Fruit fly (Drosophila melanogaster) whole organism, embryonic: ENCODE results near the gene Vsx1.

Experiments used
- Atf-2 ChIP-seq: fragments of 200-800 bp; sonication (Bioruptor generic); optimal IDR thresholded peaks from 2 replicates; lab custom pipeline; 2016; ENCODE audit warnings: missing biosample characterization, missing genetic modification characterization
- CG10147 ChIP-seq: fragments of 200-800 bp; sonication (Bioruptor generic); optimal IDR thresholded peaks from 2 replicates; lab custom pipeline; 2019; ENCODE audit warnings: missing biosample characterization, mild to moderate bottlenecking, missing genetic modification characterization, moderate library complexity
- CG10366 ChIP-seq: fragments of 200-800 bp; sonication (Bioruptor generic); IDR thresholded peaks from 2 replicates; pipeline ENCODE4 v1.3.6; 2022; ENCODE audit warnings: missing biosample characterization, missing genetic modification characterization
- CG10431 ChIP-seq: fragments of 200-800 bp; sonication (Bioruptor generic); optimal IDR thresholded peaks from 3 replicates; lab custom pipeline; 2018; ENCODE audit warnings: missing biosample characterization, mild to moderate bottlenecking, missing genetic modification characterization
- CG10959 ChIP-seq: fragments of 200-800 bp; sonication (Bioruptor generic); IDR thresholded peaks from 2 replicates; pipeline ENCODE4 v1.3.6; 2022; ENCODE audit warnings: missing biosample characterization, missing genetic modification characterization
- CG11093 ChIP-seq: fragments of 200-800 bp; sonication (Bioruptor generic); IDR thresholded peaks from 3 replicates; pipeline ENCODE4 v1.3.6; 2022; ENCODE audit warnings: missing biosample characterization, missing genetic modification characterization
- CG12391 ChIP-seq: fragments of 200-800 bp; sonication (Bioruptor generic); optimal IDR thresholded peaks from 3 replicates; lab custom pipeline; 2018; ENCODE audit warnings: missing biosample characterization, mild to moderate bottlenecking, missing genetic modification characterization, moderate library complexity
- CG12942 ChIP-seq: fragments of 200-800 bp; sonication (Bioruptor generic); optimal IDR thresholded peaks from 3 replicates; lab custom pipeline; 2016; ENCODE audit warnings: missing biosample characterization, missing genetic modification characterization
- CG1647 ChIP-seq: fragments of 200-800 bp; sonication (Bioruptor generic); optimal IDR thresholded peaks from 3 replicates; lab custom pipeline; 2016; ENCODE audit warnings: missing biosample characterization, missing genetic modification characterization
- CG17328 ChIP-seq: fragments of 200-800 bp; sonication (Bioruptor generic); IDR thresholded peaks from 2 replicates; pipeline ENCODE4 v1.3.6; 2022; ENCODE audit warnings: missing biosample characterization, missing genetic modification characterization
- CG17612 ChIP-seq: fragments of 200-800 bp; sonication (Bioruptor generic); IDR thresholded peaks from 2 replicates; pipeline ENCODE4 v1.3.6; 2022; ENCODE audit warnings: missing biosample characterization, missing genetic modification characterization
- CG2129 ChIP-seq: fragments of 200-800 bp; sonication (Bioruptor generic); IDR thresholded peaks from 2 replicates; pipeline ENCODE4 v1.3.6; 2022; ENCODE audit warnings: missing biosample characterization, missing genetic modification characterization; ENCODE audit not compliant: partially characterized antibody
- CG2889 ChIP-seq: fragments of 200-800 bp; sonication (Bioruptor generic); IDR thresholded peaks from 3 replicates; pipeline ENCODE4 v1.3.6; 2022; ENCODE audit warnings: missing biosample characterization, missing genetic modification characterization
- CG32767 ChIP-seq: fragments of 200-800 bp; sonication (Bioruptor generic); IDR thresholded peaks from 2 replicates; pipeline ENCODE4 v1.3.6; 2022; ENCODE audit warnings: missing biosample characterization, missing genetic modification characterization
- CG32772 ChIP-seq: fragments of 200-800 bp; sonication (Bioruptor generic); IDR thresholded peaks from 2 replicates; pipeline ENCODE4 v1.3.6; 2022; ENCODE audit warnings: missing biosample characterization, missing genetic modification characterization
- CG3281 ChIP-seq: fragments of 200-800 bp; sonication (Bioruptor generic); optimal IDR thresholded peaks from 3 replicates; lab custom pipeline; 2017; ENCODE audit warnings: missing biosample characterization, mild to moderate bottlenecking, missing genetic modification characterization
- CG7372 ChIP-seq: fragments of 200-800 bp; sonication (Bioruptor generic); IDR thresholded peaks from 2 replicates; pipeline ENCODE4 v1.3.6; 2022; ENCODE audit warnings: missing biosample characterization, missing genetic modification characterization
- CG7556 ChIP-seq: fragments of 200-800 bp; sonication (Bioruptor generic); optimal IDR thresholded peaks from 2 replicates; lab custom pipeline; 2017; ENCODE audit warnings: missing biosample characterization, mild to moderate bottlenecking, missing genetic modification characterization
- CG8478 ChIP-seq: fragments of >200 bp; optimal IDR thresholded peaks from 2 replicates; lab custom pipeline; 2018
- CG9727 ChIP-seq: fragments of 200-800 bp; sonication (Bioruptor generic); optimal IDR thresholded peaks from 3 replicates; lab custom pipeline; 2017; ENCODE audit warnings: missing biosample characterization, mild to moderate bottlenecking, missing genetic modification characterization
- CG9817 ChIP-seq: fragments of 200-800 bp; sonication (Bioruptor generic); optimal IDR thresholded peaks from 2 replicates; lab custom pipeline; 2018; ENCODE audit warnings: missing biosample characterization, mild to moderate bottlenecking, missing genetic modification characterization, moderate library complexity
- Dip2 ChIP-seq: fragments of 200-800 bp; sonication (Bioruptor generic); IDR thresholded peaks from 2 replicates; pipeline ENCODE4 v1.3.6; 2022; ENCODE audit warnings: missing biosample characterization, missing genetic modification characterization
- H2.0 ChIP-seq: fragments of 200-800 bp; sonication (Bioruptor generic); IDR thresholded peaks from 2 replicates; pipeline ENCODE4 v1.3.6; 2022; ENCODE audit warnings: missing biosample characterization, missing genetic modification characterization
- HLH3B ChIP-seq: fragments of 200-800 bp; sonication (Bioruptor generic); IDR thresholded peaks from 2 replicates; pipeline ENCODE4 v1.3.6; 2022; ENCODE audit warnings: missing biosample characterization, missing genetic modification characterization
- Hmx ChIP-seq: fragments of 200-800 bp; sonication (Bioruptor generic); optimal IDR thresholded peaks from 2 replicates; lab custom pipeline; 2016; ENCODE audit warnings: missing biosample characterization, missing genetic modification characterization
- Hr39 ChIP-seq: fragments of >200 bp; optimal IDR thresholded peaks from 2 replicates; lab custom pipeline; 2017
- NC2β ChIP-seq: fragments of 200-800 bp; sonication (Bioruptor generic); optimal IDR thresholded peaks from 2 replicates; lab custom pipeline; 2016; ENCODE audit warnings: missing biosample characterization, missing genetic modification characterization
- abd-A ChIP-seq: fragments of 200-800 bp; sonication (Bioruptor generic); optimal IDR thresholded peaks from 3 replicates; lab custom pipeline; 2019; ENCODE audit warnings: missing biosample characterization, mild to moderate bottlenecking, missing genetic modification characterization, moderate library complexity
- ara ChIP-seq: fragments of 200-800 bp; sonication (Bioruptor generic); IDR thresholded peaks from 2 replicates; pipeline ENCODE4 v1.3.6; 2022; ENCODE audit warnings: missing biosample characterization, missing genetic modification characterization
- caup ChIP-seq: fragments of 200-800 bp; sonication (Bioruptor generic); optimal IDR thresholded peaks from 3 replicates; lab custom pipeline; 2017; ENCODE audit warnings: missing biosample characterization, mild to moderate bottlenecking, missing genetic modification characterization, moderate library complexity; ENCODE audit not compliant: severe bottlenecking
- da ChIP-seq: fragments of 200-800 bp; sonication (Bioruptor generic); optimal IDR thresholded peaks from 2 replicates; lab custom pipeline; 2016; ENCODE audit warnings: missing biosample characterization, missing genetic modification characterization
- dmrt99B ChIP-seq: fragments of 200-800 bp; sonication (Bioruptor generic); optimal IDR thresholded peaks from 2 replicates; lab custom pipeline; 2018; ENCODE audit warnings: missing biosample characterization, mild to moderate bottlenecking, missing genetic modification characterization, moderate library complexity
- gce ChIP-seq: fragments of 200-800 bp; sonication (Bioruptor generic); IDR thresholded peaks from 3 replicates; pipeline ENCODE4 v1.3.6; 2022; ENCODE audit warnings: missing biosample characterization, missing genetic modification characterization
- gfzf ChIP-seq: fragments of 200-800 bp; sonication (Bioruptor generic); optimal IDR thresholded peaks from 2 replicates; lab custom pipeline; 2016; ENCODE audit warnings: missing biosample characterization, mild to moderate bottlenecking, missing genetic modification characterization, moderate library complexity
- ham ChIP-seq: fragments of 200-800 bp; sonication (Bioruptor generic); IDR thresholded peaks from 2 replicates; pipeline ENCODE4 v1.3.6; 2022; ENCODE audit warnings: missing biosample characterization, missing genetic modification characterization
- hbn ChIP-seq: fragments of 200-800 bp; sonication (Bioruptor generic); IDR thresholded peaks from 2 replicates; pipeline ENCODE4 v1.3.6; 2022; ENCODE audit warnings: missing biosample characterization, missing genetic modification characterization; ENCODE audit not compliant: partially characterized antibody
- hth ChIP-seq: fragments of >200 bp; optimal IDR thresholded peaks from 2 replicates; lab custom pipeline; 2017; ENCODE audit warnings: inconsistent platforms
- jigr1 ChIP-seq: fragments of 200-800 bp; sonication (Bioruptor generic); IDR thresholded peaks from 3 replicates; pipeline ENCODE4 v1.3.6; 2022; ENCODE audit warnings: missing biosample characterization, missing genetic modification characterization
- klu ChIP-seq: fragments of 200-800 bp; sonication (Bioruptor generic); IDR thresholded peaks from 2 replicates; pipeline ENCODE4 v1.3.6; 2022; ENCODE audit warnings: missing biosample characterization, missing genetic modification characterization
- knrl ChIP-seq: fragments of 200-800 bp; sonication (Bioruptor generic); IDR thresholded peaks from 3 replicates; pipeline ENCODE4 v1.3.6; 2022; ENCODE audit warnings: missing biosample characterization, missing genetic modification characterization; ENCODE audit not compliant: partially characterized antibody
- lmd ChIP-seq: fragments of 200-800 bp; sonication (Bioruptor generic); IDR thresholded peaks from 2 replicates; pipeline ENCODE4 v1.3.6; 2022; ENCODE audit warnings: missing biosample characterization, missing genetic modification characterization
- lola ChIP-seq, 3 experiments: fragments of >200 bp in 2 of 3; fragments of 200-800 bp in 1 of 3; sonication (Bioruptor generic) in 1 of 3; optimal IDR thresholded peaks; 2 replicates each; lab custom pipeline; 2017 to 2019; ENCODE audit warnings: missing biosample characterization in 3 of 3, missing genetic modification characterization in 3 of 3, mild to moderate bottlenecking in 1 of 3, moderate library complexity in 1 of 3
- maf-S ChIP-seq: fragments of 200-800 bp; sonication (Bioruptor generic); optimal IDR thresholded peaks from 2 replicates; lab custom pipeline; 2016; ENCODE audit warnings: missing biosample characterization, missing genetic modification characterization
- mam ChIP-seq: fragments of 200-800 bp; sonication (Bioruptor generic); optimal IDR thresholded peaks from 3 replicates; lab custom pipeline; 2016; ENCODE audit warnings: missing biosample characterization, missing genetic modification characterization
- nerfin-2 ChIP-seq: fragments of 200-800 bp; sonication (Bioruptor generic); IDR thresholded peaks from 2 replicates; pipeline ENCODE4 v1.3.6; 2022; ENCODE audit warnings: missing biosample characterization, missing genetic modification characterization; ENCODE audit not compliant: partially characterized antibody
- otp ChIP-seq: fragments of 200-800 bp; sonication (Bioruptor generic); IDR thresholded peaks from 3 replicates; pipeline ENCODE4, ENCODE4 v1.3.6; 2022; ENCODE audit warnings: missing biosample characterization, missing genetic modification characterization
- pfk ChIP-seq: fragments of 200-800 bp; sonication (Bioruptor generic); optimal IDR thresholded peaks from 2 replicates; lab custom pipeline; 2018; ENCODE audit warnings: missing biosample characterization, mild to moderate bottlenecking, missing genetic modification characterization, moderate library complexity
- psq ChIP-seq: fragments of 200-800 bp; sonication (Bioruptor generic); optimal IDR thresholded peaks from 2 replicates; lab custom pipeline; 2017; ENCODE audit warnings: missing biosample characterization, missing genetic modification characterization
- rib ChIP-seq: fragments of 200-800 bp; sonication (Bioruptor generic); IDR thresholded peaks from 2 replicates; pipeline ENCODE4 v1.3.6; 2022; ENCODE audit warnings: missing biosample characterization, missing genetic modification characterization
- sd ChIP-seq: fragments of 200-800 bp; sonication (Bioruptor generic); optimal IDR thresholded peaks from 3 replicates; lab custom pipeline; 2018; ENCODE audit warnings: missing biosample characterization, mild to moderate bottlenecking, missing genetic modification characterization, moderate library complexity
- sima ChIP-seq: fragments of 200-800 bp; sonication (Bioruptor generic); optimal IDR thresholded peaks from 2 replicates; lab custom pipeline; 2016; ENCODE audit warnings: missing biosample characterization, missing genetic modification characterization
- tio ChIP-seq: fragments of 200-800 bp; sonication (Bioruptor generic); optimal IDR thresholded peaks from 2 replicates; lab custom pipeline; 2017; ENCODE audit warnings: missing biosample characterization, missing genetic modification characterization, inconsistent platforms
- vfl ChIP-seq: fragments of 200-800 bp; sonication (Bioruptor generic); optimal IDR thresholded peaks from 2 replicates; lab custom pipeline; 2016; ENCODE audit warnings: missing biosample characterization, missing genetic modification characterization

Vsx1 gene

dm6 chrX:5563929-5564328, 30.1 kb upstream of the Vsx1 start (continued):
- no peak for TF ChIP-seq da (GFP tag; lab: Kevin White, UChicago)
- no peak for TF ChIP-seq CG11093 (GFP tag; lab: Robert Waterston, UW)
- no peak for TF ChIP-seq Hmx (GFP tag; lab: Kevin White, UChicago)
- no peak for TF ChIP-seq CG32767
- TF ChIP-seq CG7372 (GFP tag; lab: Robert Waterston, UW) = no peak
- TF ChIP-seq CG9817 (tag; lab: Kevin White, UChicago) = no peak
- peak; percentile 32 for TF ChIP-seq CG9727
- no peak for TF ChIP-seq psq
- no peak for TF ChIP-seq CG10147
- TF ChIP-seq CG3281 (GFP tag; lab: Kevin White, UChicago) = no peak
- TF ChIP-seq CG10431 (GFP tag; lab: Kevin White, UChicago) = no peak
- TF ChIP-seq CG32772 (GFP tag; lab: Robert Waterston, UW) = no peak
- TF ChIP-seq otp (GFP tag; lab: Robert Waterston, UW) = no peak
- peak; percentile 18; the same call in 1 of the 2 replicates for TF ChIP-seq CG10959 (GFP tag; lab: Robert Waterston, UW)
- no peak for TF ChIP-seq hbn (GFP tag; lab: Robert Waterston, UW)
- TF ChIP-seq Hr39 = no peak
- TF ChIP-seq CG7556 (GFP tag; lab: Kevin White, UChicago) = no peak
- TF ChIP-seq HLH3B (GFP tag; lab: Robert Waterston, UW) = no peak
- TF ChIP-seq knrl (GFP tag; lab: Robert Waterston, UW) = no peak
- TF ChIP-seq gce = no peak
- no peak for TF ChIP-seq maf-S (GFP tag; lab: Kevin White, UChicago)
- no peak for TF ChIP-seq nerfin-2 (GFP tag; lab: Robert Waterston, UW)
- no peak for TF ChIP-seq Dip2 (GFP tag; lab: Robert Waterston, UW)
- no peak for TF ChIP-seq ham
- TF ChIP-seq vfl (GFP tag; lab: Kevin White, UChicago) = no peak
- TF ChIP-seq CG2129 = no peak
- TF ChIP-seq CG2889 (GFP tag; lab: Robert Waterston, UW) = no peak
- no peak for TF ChIP-seq jigr1 (GFP tag; lab: Robert Waterston, UW)
- no peak for TF ChIP-seq pfk (GFP tag; lab: Kevin White, UChicago)
- TF ChIP-seq hth (lab: Kevin White, UChicago) = no peak
- no peak for TF ChIP-seq CG1647
- peak; percentile 25; the same call in 1 of the 2 replicates for TF ChIP-seq lmd (GFP tag; lab: Robert Waterston, UW)
- TF ChIP-seq CG8478 (lab: Kevin White, UChicago) = no peak
- peak; percentile 23 for TF ChIP-seq NC2β (GFP tag; lab: Kevin White, UChicago)
- peak; percentile 46 for TF ChIP-seq CG17328 (GFP tag; lab: Robert Waterston, UW)
- no peak for TF ChIP-seq klu (GFP tag; lab: Robert Waterston, UW)
- no peak for TF ChIP-seq abd-A
- no peak for TF ChIP-seq CG12942 (GFP tag; lab: Kevin White, UChicago)
- TF ChIP-seq sd (tag; lab: Kevin White, UChicago) = no peak
- TF ChIP-seq dmrt99B = no peak
- no peak for TF ChIP-seq CG12391 (tag; lab: Kevin White, UChicago)
- TF ChIP-seq Atf-2 (GFP tag; lab: Kevin White, UChicago) = no peak
- TF ChIP-seq caup = no peak
- no peak for TF ChIP-seq gfzf (GFP tag; lab: Kevin White, UChicago)
- TF ChIP-seq sima (GFP tag; lab: Kevin White, UChicago) = no peak
- TF ChIP-seq CG10366 (GFP tag; lab: Robert Waterston, UW) = no peak
- no peak for TF ChIP-seq rib (GFP tag; lab: Robert Waterston, UW)
- no peak for TF ChIP-seq CG17612 (GFP tag; lab: Robert Waterston, UW)
- TF ChIP-seq lola (GFP tag; optimal IDR thresholded peaks at IDR 0.05; lab: Kevin White, UChicago) = peak in 1 of 3 experiments; percentile 2
- peak; percentile 19 for TF ChIP-seq tio (GFP tag; lab: Kevin White, UChicago)
- TF ChIP-seq mam (GFP tag; lab: Kevin White, UChicago) = peak; percentile 2
- TF ChIP-seq ara = no peak
- no peak for TF ChIP-seq H2.0 (GFP tag; lab: Robert Waterston, UW)
